Fruit fly (Drosophila melanogaster): ENCODE data around the gene CG11779.

CG11779 gene

dm6 chr3R:19113836-19114235 lies 45.8 kb downstream of the CG11779 start (continued):
- TF ChIP-seq CG10565 (GFP tag; optimal IDR thresholded peaks at IDR 0.05) (no peak), CG4820 (GFP tag; optimal IDR thresholded peaks at IDR 0.05) (peak; percentile 37), phol (tag; optimal IDR thresholded peaks at IDR 0.05) (peak; percentile 54), CG10654 (GFP tag; optimal IDR thresholded peaks at IDR 0.05) (peak; percentile 27), CG3407 (GFP tag; optimal IDR thresholded peaks at IDR 0.05) (peak; percentile 24), unpg (GFP tag; optimal IDR thresholded peaks at IDR 0.05) (peak; percentile 45), CG14014 (GFP tag; IDR thresholded peaks at IDR 0.05) (no peak), tin (GFP tag; optimal IDR thresholded peaks at IDR 0.05) (peak; percentile 23), CG6689 (GFP tag; IDR thresholded peaks at IDR 0.05) (peak; percentile 23; the same call in 1 of the 2 replicates), her (GFP tag; optimal IDR thresholded peaks at IDR 0.05) (no peak), nerfin-2 (GFP tag; IDR thresholded peaks at IDR 0.05; ENCODE audit: partially characterized antibody) (peak; percentile 65; the same call in 1 of the 2 replicates), CG6683 (GFP tag; optimal IDR thresholded peaks at IDR 0.05) (no peak), lola (GFP tag; optimal IDR thresholded peaks at IDR 0.05) (peak in 1 of 3 experiments; percentile 11), CG10979 (tag; optimal IDR thresholded peaks at IDR 0.05) (peak; percentile 53), klu (GFP tag; IDR thresholded peaks at IDR 0.05) (no peak), stc (GFP tag; IDR thresholded peaks at IDR 0.05) (no peak), Hr51 (GFP tag; optimal IDR thresholded peaks at IDR 0.05) (peak in 1 of 2 experiments; percentile 36), bab2 (GFP tag; optimal IDR thresholded peaks at IDR 0.05) (peak; percentile 14), CG1529 (GFP tag; optimal IDR thresholded peaks at IDR 0.05) (peak; percentile 41), Scr (GFP tag; IDR thresholded peaks at IDR 0.05; ENCODE audit: partially characterized antibody) (0 out of 2 replicates have a peak, but pooled peaks have one; percentile 35), Ets65A (GFP tag) (peak; percentile 88), CG2875 (GFP tag; optimal IDR thresholded peaks at IDR 0.05) (peak; percentile 10), row (GFP tag; IDR thresholded peaks at IDR 0.05) (peak; percentile 49; the same call in 2 of the 3 replicates), CG18262 (tag; optimal IDR thresholded peaks at IDR 0.05) (peak; percentile 50), Sox100B (GFP tag; optimal IDR thresholded peaks at IDR 0.05) (peak; percentile 27), CG7556 (GFP tag; optimal IDR thresholded peaks at IDR 0.05) (peak; percentile 3), Antp (GFP tag; optimal IDR thresholded peaks at IDR 0.05) (peak; percentile 44), CG33557 (GFP tag; optimal IDR thresholded peaks at IDR 0.05) (no peak), shn (GFP tag; optimal IDR thresholded peaks at IDR 0.05) (peak; percentile 9)

- no peak for TF ChIP-seq CG3995 (GFP tag; optimal IDR thresholded peaks at IDR 0.05)
- TF ChIP-seq yki (optimal IDR thresholded peaks at IDR 0.05), result no peak
- peak; percentile 4 for TF ChIP-seq nom (GFP tag; optimal IDR thresholded peaks at IDR 0.05)
- TF ChIP-seq CG3838 (GFP tag; optimal IDR thresholded peaks at IDR 0.05), result no peak
- TF ChIP-seq Neu2 (GFP tag; optimal IDR thresholded peaks at IDR 0.05; ENCODE audit: borderline replicate concordance), result no peak
- no peak for TF ChIP-seq CG11695 (GFP tag; IDR thresholded peaks at IDR 0.05)
Observed at dm6 chr3R:19112372-19112771, 47.3 kb downstream of the CG11779 start.

- TF ChIP-seq Fer3 (tag; optimal IDR thresholded peaks at IDR 0.05) (no peak), Lhr (GFP tag; optimal IDR thresholded peaks at IDR 0.05) (no peak), Hr39 (optimal IDR thresholded peaks at IDR 0.05) (peak; percentile 38), CG10267 (tag; optimal IDR thresholded peaks at IDR 0.05) (no peak), chinmo (GFP tag; IDR thresholded peaks at IDR 0.05; ENCODE audit: partially characterized antibody) (peak; percentile 62; the same call in 1 of the 4 replicates), CG12769 (tag; optimal IDR thresholded peaks at IDR 0.05) (peak; percentile 79), Doc2 (GFP tag; IDR thresholded peaks at IDR 0.05) (no peak), eve (GFP tag; optimal IDR thresholded peaks at IDR 0.05) (no peak), sd (tag; optimal IDR thresholded peaks at IDR 0.05) (peak; percentile 63), ken (GFP tag; IDR thresholded peaks at IDR 0.05) (no peak), oc (tag; optimal IDR thresholded peaks at IDR 0.05) (peak; percentile 64), Eip74EF (GFP tag; optimal IDR thresholded peaks at IDR 0.05) (peak in 1 of 2 experiments; percentile 54), tx (GFP tag; optimal IDR thresholded peaks at IDR 0.05) (no peak), CG4404 (GFP tag; IDR thresholded peaks at IDR 0.05) (no peak), crol (GFP tag; IDR thresholded peaks at IDR 0.05) (0 out of 2 replicates have a peak, but pooled peaks have one; percentile 13)
Observed at dm6 chr3R:19111159-19111558, 48.5 kb downstream of the CG11779 start.

Data from whole organism, embryonic.